Worm (Caenorhabditis elegans) whole organism, L4/young adult: ENCODE data around the gene rpoa-1.

Experiments used
- W03F9.2 ChIP-seq: fragments of 150-350 bp; optimal IDR thresholded peaks from 2 replicates; lab custom pipeline; 2014; ENCODE audit warnings: missing biosample characterization, missing genetic modification characterization
- dao-5 ChIP-seq: sonication (generic microtip); optimal IDR thresholded peaks from 2 replicates; lab custom pipeline; 2016; ENCODE audit warnings: missing genotype, missing genetic modification characterization, moderate library complexity, missing compliant biosample characterization
- him-1 ChIP-seq: sonication (generic microtip); optimal IDR thresholded peaks from 2 replicates; lab custom pipeline; 2016; ENCODE audit warnings: missing genotype, missing genetic modification reagents, missing genetic modification characterization, missing compliant biosample characterization

ce11 chrII:13668844-13669441 is 25.7 kb downstream of the rpoa-1 start, which contains the start of gene C31C9.7:
- TF ChIP-seq him-1 (tag; lab: Kevin White, UChicago) (no peak), dao-5 (tag; lab: Kevin White, UChicago) (no peak), W03F9.2 (tag; lab: Kevin White, UChicago) (no peak)
